Fruit fly (Drosophila melanogaster): ENCODE results near the gene gfzf.

Gene gfzf

dm6 chr3R:7124109-7124639 is 26.6 kb downstream of the gfzf start, which contains the start of the genes Alh and CG10098 (continued):
- TF ChIP-seq CG8319 (GFP tag; optimal IDR thresholded peaks at IDR 0.05) (peak; percentile 62), CG10631 (GFP tag; optimal IDR thresholded peaks at IDR 0.05) (peak; percentile 92), CG11902 (GFP tag; optimal IDR thresholded peaks at IDR 0.05) (peak; percentile 85), lz (GFP tag; optimal IDR thresholded peaks at IDR 0.05) (peak; percentile 89), svp (GFP tag) (peak; percentile 96), eg (GFP tag; IDR thresholded peaks at IDR 0.05) (peak; percentile 81), CG11294 (GFP tag; IDR thresholded peaks at IDR 0.05) (peak; percentile 56; the same call in 1 of the 2 replicates), fd85E (GFP tag; optimal IDR thresholded peaks at IDR 0.05) (no peak), dsx (GFP tag; optimal IDR thresholded peaks at IDR 0.05; ENCODE audit: poor library complexity, severe bottlenecking) (peak; percentile 5), Met (GFP tag; optimal IDR thresholded peaks at IDR 0.05) (peak; percentile 87), Ets96B (tag; optimal IDR thresholded peaks at IDR 0.05) (peak; percentile 61), net (GFP tag; optimal IDR thresholded peaks at IDR 0.05) (peak; percentile 62), CG10669 (GFP tag; optimal IDR thresholded peaks at IDR 0.05) (peak; percentile 55), CG34406 (GFP tag; optimal IDR thresholded peaks at IDR 0.05) (peak; percentile 68), Gug (GFP tag; IDR thresholded peaks at IDR 0.05) (peak; percentile 55)

dm6 chr3R:7123699-7124098 is 27.1 kb downstream of the gfzf start:
- TF ChIP-seq dsx (GFP tag; optimal IDR thresholded peaks at IDR 0.05; ENCODE audit: poor library complexity, severe bottlenecking) (peak; percentile 4), fkh (GFP tag; optimal IDR thresholded peaks at IDR 0.05) (peak; percentile 84), fd85E (GFP tag; optimal IDR thresholded peaks at IDR 0.05) (no peak), eg (GFP tag; IDR thresholded peaks at IDR 0.05) (0 out of 3 replicates have a peak, but pooled peaks have one; percentile 27)

- TF ChIP-seq pdm3 (GFP tag; optimal IDR thresholded peaks at IDR 0.05) (no peak), CG31627 (GFP tag; optimal IDR thresholded peaks at IDR 0.05) (no peak), Ets21C (GFP tag; optimal IDR thresholded peaks at IDR 0.05) (no peak), Hr38 (GFP tag; optimal IDR thresholded peaks at IDR 0.05) (no peak), Ets96B (tag; optimal IDR thresholded peaks at IDR 0.05) (no peak), CG11902 (GFP tag; optimal IDR thresholded peaks at IDR 0.05) (no peak), CG6276 (GFP tag; optimal IDR thresholded peaks at IDR 0.05) (peak; percentile 13), Eip78C (GFP tag) (peak; percentile 12)
These were observed 27.6 kb downstream of the gfzf start for dm6 chr3R:7123073-7123572.

- TF ChIP-seq dac (GFP tag; optimal IDR thresholded peaks at IDR 0.05), result no peak
- TF ChIP-seq Lpt (GFP tag; optimal IDR thresholded peaks at IDR 0.05), result no peak
- no peak for TF ChIP-seq CG10669 (GFP tag; optimal IDR thresholded peaks at IDR 0.05)
- TF ChIP-seq CG3919 (GFP tag; optimal IDR thresholded peaks at IDR 0.05), result no peak
- no peak for TF ChIP-seq topi (GFP tag; optimal IDR thresholded peaks at IDR 0.05)
- peak; percentile 30 for TF ChIP-seq Eip78C (GFP tag)
- TF ChIP-seq CG6163 (GFP tag; IDR thresholded peaks at IDR 0.05), result no peak
- TF ChIP-seq ss (GFP tag; optimal IDR thresholded peaks at IDR 0.05), result no peak
- no peak for TF ChIP-seq CG8319 (GFP tag; optimal IDR thresholded peaks at IDR 0.05)
- TF ChIP-seq svp (GFP tag), result peak; percentile 86
- no peak for TF ChIP-seq pdm3 (GFP tag; optimal IDR thresholded peaks at IDR 0.05)
- no peak for TF ChIP-seq CG3032 (tag; optimal IDR thresholded peaks at IDR 0.05)
- no peak for TF ChIP-seq CG10631 (GFP tag; optimal IDR thresholded peaks at IDR 0.05)
- no peak for TF ChIP-seq CG11902 (GFP tag; optimal IDR thresholded peaks at IDR 0.05)
- peak; percentile 16 for TF ChIP-seq esn (GFP tag; optimal IDR thresholded peaks at IDR 0.05)
- TF ChIP-seq CG34406 (GFP tag; optimal IDR thresholded peaks at IDR 0.05), result no peak
- no peak for TF ChIP-seq CG9139 (GFP tag; optimal IDR thresholded peaks at IDR 0.05)
- TF ChIP-seq Hr39 (GFP tag; optimal IDR thresholded peaks at IDR 0.05), result no peak
- TF ChIP-seq Hr38 (GFP tag; optimal IDR thresholded peaks at IDR 0.05), result no peak
- TF ChIP-seq Sox14 (GFP tag; optimal IDR thresholded peaks at IDR 0.05), result no peak
- 0 out of 2 replicates have a peak, but pooled peaks have one; percentile 9 for TF ChIP-seq CG15336 (GFP tag; IDR thresholded peaks at IDR 0.05)
- TF ChIP-seq fd85E (GFP tag; optimal IDR thresholded peaks at IDR 0.05), result no peak
- no peak for TF ChIP-seq salr (GFP tag; optimal IDR thresholded peaks at IDR 0.05)
- peak; percentile 81 for TF ChIP-seq CG6854 (GFP tag; optimal IDR thresholded peaks at IDR 0.05)
- no peak for TF ChIP-seq CG16779 (tag; optimal IDR thresholded peaks at IDR 0.05)
- TF ChIP-seq Ets21C (GFP tag; optimal IDR thresholded peaks at IDR 0.05), result no peak
- no peak for TF ChIP-seq net (GFP tag; optimal IDR thresholded peaks at IDR 0.05)
- TF ChIP-seq Eip93F (GFP tag; optimal IDR thresholded peaks at IDR 0.05), result no peak
- peak; percentile 64 for TF ChIP-seq fkh (GFP tag; optimal IDR thresholded peaks at IDR 0.05)
- no peak for TF ChIP-seq CG7368 (GFP tag; optimal IDR thresholded peaks at IDR 0.05)
- no peak for TF ChIP-seq dsx (GFP tag; optimal IDR thresholded peaks at IDR 0.05; ENCODE audit: poor library complexity, severe bottlenecking)
- TF ChIP-seq acj6 (GFP tag; optimal IDR thresholded peaks at IDR 0.05), result no peak
These were observed 28.3 kb downstream of the gfzf start for dm6 chr3R:7122172-7123072.
